Worm (Caenorhabditis elegans) whole organism, L2 larva: ENCODE results near the gene srx-120.

Source experiments
- C34F6.9 ChIP-seq: fragments of 150-350 bp; optimal IDR thresholded peaks from 2 replicates; lab custom pipeline; 2014; ENCODE audit warnings: missing biosample characterization, missing genetic modification characterization
- F13H6.1 ChIP-seq: sonication (generic microtip); optimal IDR thresholded peaks from 2 replicates; lab custom pipeline; 2016; ENCODE audit warnings: missing genetic modification characterization, missing compliant biosample characterization
- ZK546.5 ChIP-seq: sonication (generic microtip); optimal IDR thresholded peaks from 2 replicates; lab custom pipeline; 2017; ENCODE audit warnings: missing biosample characterization, missing genetic modification characterization
- alr-1 ChIP-seq: fragments of 150-350 bp; optimal IDR thresholded peaks from 2 replicates; lab custom pipeline; 2014; ENCODE audit warnings: missing biosample characterization, missing genetic modification characterization
- aly-2 ChIP-seq: fragments of 150-350 bp; optimal IDR thresholded peaks from 2 replicates; lab custom pipeline; 2014; ENCODE audit warnings: missing biosample characterization, missing genetic modification characterization
- ama-1 ChIP-seq: fragments of 150-350 bp; optimal IDR thresholded peaks from 2 replicates; lab custom pipeline; 2018; ENCODE audit warnings: inconsistent platforms
- blmp-1 ChIP-seq: sonication (generic microtip); optimal IDR thresholded peaks from 2 replicates; lab custom pipeline; 2017; ENCODE audit warnings: missing genetic modification characterization, mild to moderate bottlenecking, missing compliant biosample characterization, antibody characterized with exemption, moderate library complexity; ENCODE audit not compliant: insufficient read depth
- ceh-16 ChIP-seq: fragments of 150-350 bp; optimal IDR thresholded peaks from 2 replicates; lab custom pipeline; 2014; ENCODE audit warnings: missing biosample characterization, missing genetic modification characterization
- ceh-82 ChIP-seq: fragments of 150-350 bp; optimal IDR thresholded peaks from 2 replicates; lab custom pipeline; 2014; ENCODE audit warnings: missing biosample characterization, missing genetic modification characterization
- crh-2 ChIP-seq: sonication (generic microtip); optimal IDR thresholded peaks from 2 replicates; lab custom pipeline; 2017; ENCODE audit warnings: missing biosample characterization, missing genetic modification characterization
- dmd-4 ChIP-seq: sonication (generic microtip); optimal IDR thresholded peaks from 2 replicates; lab custom pipeline; 2017; ENCODE audit warnings: missing biosample characterization, missing genetic modification characterization
- egl-27 ChIP-seq: sonication (generic microtip); optimal IDR thresholded peaks from 3 replicates; lab custom pipeline; 2017; ENCODE audit warnings: missing biosample characterization, missing genetic modification reagents, missing genetic modification characterization
- fos-1 ChIP-seq: fragments of 150-350 bp; optimal IDR thresholded peaks from 2 replicates; lab custom pipeline; 2014; ENCODE audit warnings: missing biosample characterization, missing genetic modification characterization
- gmeb-1 ChIP-seq: fragments of 150-350 bp; optimal IDR thresholded peaks from 2 replicates; lab custom pipeline; 2014; ENCODE audit warnings: missing biosample characterization, missing genetic modification characterization
- lin-11 ChIP-seq: fragments of 150-350 bp; sonication (generic microtip); optimal IDR thresholded peaks from 2 replicates; lab custom pipeline; 2014; ENCODE audit warnings: missing biosample characterization, missing genetic modification characterization, inconsistent platforms, mixed read lengths
- lin-39 ChIP-seq: fragments of 150-350 bp; optimal IDR thresholded peaks from 2 replicates; lab custom pipeline; 2014; ENCODE audit warnings: missing biosample characterization, missing genetic modification reagents, missing genetic modification characterization
- lsy-2 ChIP-seq, 2 experiments: fragments of 150-350 bp in 1 of 2; sonication (generic microtip) in 1 of 2; optimal IDR thresholded peaks; 2 replicates each; lab custom pipeline; 2014 to 2017; ENCODE audit warnings: missing biosample characterization in 2 of 2, missing genetic modification characterization in 2 of 2
- mdl-1 ChIP-seq, 2 experiments: fragments of 150-350 bp in 1 of 2; sonication (generic microtip) in 1 of 2; optimal IDR thresholded peaks; 2 replicates each; lab custom pipeline; 2017; ENCODE audit warnings: missing biosample characterization in 2 of 2, missing genetic modification characterization in 2 of 2
- nhr-10 ChIP-seq: sonication (generic microtip); optimal IDR thresholded peaks from 2 replicates; lab custom pipeline; 2017; ENCODE audit warnings: missing biosample characterization, missing genetic modification characterization
- nhr-11 ChIP-seq: fragments of 150-350 bp; optimal IDR thresholded peaks from 2 replicates; lab custom pipeline; 2014; ENCODE audit warnings: missing biosample characterization, missing genetic modification characterization
- nhr-12 ChIP-seq: fragments of 150-350 bp; optimal IDR thresholded peaks from 2 replicates; lab custom pipeline; 2014; ENCODE audit warnings: missing biosample characterization, missing genetic modification characterization
- nhr-129 ChIP-seq: fragments of 150-350 bp; optimal IDR thresholded peaks from 2 replicates; lab custom pipeline; 2014; ENCODE audit warnings: missing biosample characterization, missing genetic modification characterization
- nhr-21 ChIP-seq: fragments of 150-350 bp; optimal IDR thresholded peaks from 2 replicates; lab custom pipeline; 2014; ENCODE audit warnings: missing biosample characterization, missing genetic modification characterization
- nhr-23 ChIP-seq: fragments of 150-350 bp; optimal IDR thresholded peaks from 2 replicates; lab custom pipeline; 2014; ENCODE audit warnings: missing biosample characterization, missing genetic modification reagents, missing genetic modification characterization
- nhr-237 ChIP-seq: fragments of 150-350 bp; optimal IDR thresholded peaks from 2 replicates; lab custom pipeline; 2014; ENCODE audit warnings: missing biosample characterization, missing genetic modification characterization
- nhr-25 ChIP-seq: fragments of 150-350 bp; sonication (generic microtip); optimal IDR thresholded peaks from 3 replicates; lab custom pipeline; 2014; ENCODE audit warnings: missing biosample characterization, missing genetic modification characterization
- nhr-6 ChIP-seq: fragments of 150-350 bp; optimal IDR thresholded peaks from 2 replicates; lab custom pipeline; 2014; ENCODE audit warnings: missing biosample characterization, missing genetic modification characterization
- nhr-77 ChIP-seq: fragments of 150-350 bp; optimal IDR thresholded peaks from 2 replicates; lab custom pipeline; 2014; ENCODE audit warnings: missing biosample characterization, missing genetic modification characterization
- sem-4 ChIP-seq: fragments of 150-350 bp; optimal IDR thresholded peaks from 2 replicates; lab custom pipeline; 2014; ENCODE audit warnings: missing biosample characterization, missing genetic modification reagents, missing genetic modification characterization
- skn-1 ChIP-seq: sonication (generic microtip); optimal IDR thresholded peaks from 2 replicates; lab custom pipeline; 2017; ENCODE audit warnings: missing biosample characterization, missing genetic modification characterization
- sma-9 ChIP-seq, 2 experiments: fragments of 150-350 bp in 1 of 2; sonication (generic microtip) in 1 of 2; optimal IDR thresholded peaks; 2 replicates each; lab custom pipeline; 2014 to 2016; ENCODE audit warnings: missing genetic modification characterization in 2 of 2, mild to moderate bottlenecking in 1 of 2, missing biosample characterization in 1 of 2, missing compliant biosample characterization in 1 of 2, missing genetic modification reagents in 1 of 2, moderate library complexity in 1 of 2
- snpc-4 ChIP-seq: fragments of 150-350 bp; optimal IDR thresholded peaks from 2 replicates; lab custom pipeline; 2014; ENCODE audit warnings: missing biosample characterization, missing genetic modification characterization
- unc-55 ChIP-seq: fragments of 150-350 bp; sonication (generic microtip); optimal IDR thresholded peaks from 3 replicates; lab custom pipeline; 2014; ENCODE audit warnings: missing biosample characterization, missing genetic modification reagents, missing genetic modification characterization
- unc-62 ChIP-seq: fragments of 150-350 bp; optimal IDR thresholded peaks from 2 replicates; lab custom pipeline; 2014; ENCODE audit warnings: missing biosample characterization, missing genetic modification reagents, missing genetic modification characterization
- ztf-11 ChIP-seq: sonication (generic microtip); optimal IDR thresholded peaks from 2 replicates; lab custom pipeline; 2017; ENCODE audit warnings: missing biosample characterization, missing genetic modification characterization
- ztf-4 ChIP-seq: fragments of 150-350 bp; optimal IDR thresholded peaks from 2 replicates; lab custom pipeline; 2014; ENCODE audit warnings: missing biosample characterization, missing genetic modification characterization

srx-120 gene

DNA sequence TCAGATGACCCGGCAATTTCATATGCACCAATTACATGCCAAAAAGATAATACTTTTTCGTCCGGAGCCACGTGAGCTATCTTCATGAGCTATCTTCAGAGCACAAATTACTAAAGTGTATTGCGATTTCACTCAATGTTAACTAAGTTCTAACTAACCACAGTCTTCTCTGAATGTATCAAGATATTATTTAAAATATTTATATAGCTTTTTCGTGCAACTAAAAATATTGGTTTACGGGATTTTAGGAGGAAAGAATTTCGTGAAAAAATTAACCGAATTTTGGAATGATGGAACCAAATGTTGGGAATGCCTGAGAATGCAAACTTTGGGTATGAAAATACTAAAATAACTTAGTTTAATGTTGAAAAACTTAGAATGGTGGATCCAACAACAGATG lies 16.5 kb downstream of the srx-120 start, which contains the start of gene F49C5.16:
TSS of gene F49C5.16 (plus strand) at position 301 of the 400 bp plus-strand sequence.
- TF ChIP-seq lin-39 (tag; lab: Kevin White, UChicago): no peak
- no peak for TF ChIP-seq nhr-23 (tag; lab: Kevin White, UChicago)
- TF ChIP-seq nhr-25 (tag; lab: Kevin White, UChicago): no peak

DNA sequence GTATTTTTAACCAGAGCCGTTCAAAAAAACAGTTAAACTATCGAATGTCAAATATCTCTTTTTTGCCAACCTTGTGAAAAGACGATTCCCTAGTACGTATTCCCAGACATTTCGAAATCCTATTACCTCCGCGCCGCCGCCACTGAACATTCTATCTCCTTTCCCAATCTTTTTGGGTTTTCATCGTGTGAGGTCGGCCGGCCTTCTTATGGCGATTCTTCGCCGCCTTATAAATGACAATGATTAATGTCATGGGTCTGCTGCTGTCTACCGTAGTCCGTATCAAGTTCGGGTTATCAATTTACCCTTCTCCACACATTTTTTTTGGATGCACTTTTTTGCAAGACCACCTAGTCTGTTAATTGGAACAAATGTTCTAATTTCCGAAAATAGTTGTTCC lies 18.6 kb downstream of the srx-120 start:
- TF ChIP-seq nhr-21 (tag; lab: Kevin White, UChicago) (no peak), nhr-12 (tag; lab: Kevin White, UChicago) (no peak), sma-9 (GFP tag; optimal IDR thresholded peaks at IDR 0.05; lab: Kevin White, UChicago) (no peak), sma-9 (tag; optimal IDR thresholded peaks at IDR 0.05; lab: Kevin White, UChicago) (no peak), nhr-10 (no peak), ztf-4 (tag; lab: Kevin White, UChicago) (no peak)
- TF ChIP-seq, all 48 proteins: peak for 0

DNA sequence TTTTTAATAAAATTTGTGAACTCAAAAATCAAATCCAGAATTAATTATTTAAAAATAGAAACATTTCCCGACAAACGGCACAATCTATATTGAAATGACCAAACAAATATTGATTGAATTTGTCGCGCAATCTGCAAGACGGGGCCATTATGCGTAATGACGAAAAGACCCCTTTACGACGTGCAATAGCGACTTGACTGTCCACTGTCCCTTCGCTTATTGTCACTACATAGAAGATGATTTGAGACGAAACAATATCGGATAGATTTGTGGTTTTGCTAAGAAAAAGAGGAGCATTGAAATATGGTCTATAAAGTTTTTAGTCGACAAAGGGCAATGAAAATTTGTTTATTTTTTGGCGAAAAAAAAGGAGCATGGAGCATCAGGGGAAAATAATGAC lies 19.9 kb downstream of the srx-120 start:
- TF ChIP-seq nhr-129: no peak
- TF ChIP-seq ztf-11: no peak
- TF ChIP-seq nhr-6 (tag; lab: Kevin White, UChicago): no peak

- TF ChIP-seq fos-1 (tag; lab: Kevin White, UChicago): no peak
- TF ChIP-seq unc-62 (GFP tag; lab: Kevin White, UChicago): no peak
- TF ChIP-seq nhr-21 (tag; lab: Kevin White, UChicago): no peak
- TF ChIP-seq sma-9 (GFP tag; optimal IDR thresholded peaks at IDR 0.05; lab: Kevin White, UChicago): no peak
- TF ChIP-seq sma-9 (tag; optimal IDR thresholded peaks at IDR 0.05; lab: Kevin White, UChicago): no peak
- TF ChIP-seq alr-1: no peak
- no peak for TF ChIP-seq mdl-1 (tag; optimal IDR thresholded peaks at IDR 0.05; lab: Kevin White, UChicago)
These were observed 24.5 kb downstream of the srx-120 start, which contains the start of gene F49C5.11 for ce11 chrII:12555579-12555978. Gene F49C5.11, plus strand, starts transcription at chrII:12555879.

ce11 chrII:12560210-12560609 lies 29.2 kb downstream of the srx-120 start, which contains the start of gene F49C5.12:
Gene F49C5.12, minus strand, starts transcription at chrII:12560310.
- TF ChIP-seq nhr-25 (tag; lab: Kevin White, UChicago): no peak
- TF ChIP-seq nhr-77: no peak
- TF ChIP-seq ceh-82 (tag; lab: Kevin White, UChicago): no peak
- TF ChIP-seq unc-55: no peak
- no peak for TF ChIP-seq ceh-16 (tag; lab: Kevin White, UChicago)
- no peak for TF ChIP-seq nhr-237 (tag; lab: Kevin White, UChicago)

- TF ChIP-seq gmeb-1 (tag; lab: Kevin White, UChicago) (no peak), nhr-10 (no peak), ceh-16 (tag; lab: Kevin White, UChicago) (no peak), C34F6.9 (tag; lab: Kevin White, UChicago) (no peak), F13H6.1 (tag; lab: Kevin White, UChicago) (no peak), ama-1 (lab: Kevin White, UChicago) (no peak), dmd-4 (tag; lab: Kevin White, UChicago) (no peak), egl-27 (tag; lab: Kevin White, UChicago) (no peak), crh-2 (tag; lab: Kevin White, UChicago) (no peak), nhr-23 (tag; lab: Kevin White, UChicago) (no peak), ceh-82 (tag; lab: Kevin White, UChicago) (no peak), sem-4 (no peak), lin-11 (tag; lab: Kevin White, UChicago) (no peak), skn-1 (tag; lab: Kevin White, UChicago) (no peak)
These were observed 34.8 kb downstream of the srx-120 start, which contains the start of gene F49C5.7 for ce11 chrII:12565851-12566250. Gene F49C5.7, plus strand, starts transcription at chrII:12566151.

ce11 chrII:12570523-12570922 lies 39.5 kb downstream of the srx-120 start, which contains the start of gene Y38E10A.1:
Gene Y38E10A.1, minus strand, starts transcription at chrII:12570623.
- no peak for TF ChIP-seq nhr-77
- TF ChIP-seq nhr-21 (tag; lab: Kevin White, UChicago): no peak
- TF ChIP-seq blmp-1 (tag; lab: Kevin White, UChicago): no peak
- no peak for TF ChIP-seq lin-11 (tag; lab: Kevin White, UChicago)
- TF ChIP-seq snpc-4 (tag; lab: Kevin White, UChicago): no peak
- TF ChIP-seq nhr-237 (tag; lab: Kevin White, UChicago): no peak
- TF ChIP-seq ZK546.5 (tag; lab: Kevin White, UChicago): no peak
- no peak for TF ChIP-seq F13H6.1 (tag; lab: Kevin White, UChicago)
- no peak for TF ChIP-seq unc-62 (GFP tag; lab: Kevin White, UChicago)
- no peak for TF ChIP-seq crh-2 (tag; lab: Kevin White, UChicago)
- TF ChIP-seq nhr-11 (tag; lab: Kevin White, UChicago): no peak
- TF ChIP-seq nhr-12 (tag; lab: Kevin White, UChicago): no peak
- no peak for TF ChIP-seq lsy-2 (tag; optimal IDR thresholded peaks at IDR 0.05; lab: Kevin White, UChicago)
- TF ChIP-seq aly-2: no peak
- no peak for TF ChIP-seq unc-55
- no peak for TF ChIP-seq nhr-129
